Worm (Caenorhabditis elegans) whole organism, young adult: ENCODE measurements around the gene frpr-19.

Experiments
- B0019.2 ChIP-seq: fragments of 200-800 bp; sonication (Bioruptor generic); conservative IDR thresholded peaks from 2 replicates; pipeline ENCODE4 v1.3.6; 2022; ENCODE audit warnings: missing genetic modification reagents, missing genetic modification characterization, missing compliant biosample characterization
- B0035.1 ChIP-seq: sonication (generic microtip); optimal IDR thresholded peaks from 2 replicates; lab custom pipeline; 2016; ENCODE audit warnings: missing genetic modification characterization, mild to moderate bottlenecking, missing compliant biosample characterization, missing genotype, missing genetic modification reagents
- F39B2.1 ChIP-seq: fragments of 200-800 bp; sonication (Bioruptor generic); IDR thresholded peaks from 2 replicates; pipeline ENCODE4 v1.3.6; 2022; ENCODE audit warnings: missing genetic modification reagents, missing genetic modification characterization, missing compliant biosample characterization
- Y53F4B.3 ChIP-seq: fragments of 200-800 bp; sonication (Bioruptor generic); IDR thresholded peaks from 2 replicates; pipeline ENCODE4 v1.3.6; 2022; ENCODE audit warnings: missing genetic modification reagents, missing genetic modification characterization, missing compliant biosample characterization
- Y67H2A.10 ChIP-seq: fragments of 200-800 bp; sonication (Bioruptor generic); conservative IDR thresholded peaks from 2 replicates; pipeline ENCODE4 v1.3.6; 2022; ENCODE audit warnings: missing genetic modification reagents, missing genetic modification characterization, missing compliant biosample characterization
- akir-1 ChIP-seq: fragments of 200-800 bp; sonication (Bioruptor generic); optimal IDR thresholded peaks from 2 replicates; lab custom pipeline; 2018; ENCODE audit warnings: mild to moderate bottlenecking, missing genetic modification characterization, moderate library complexity, missing compliant biosample characterization
- ama-1 ChIP-seq, 3 experiments: fragments of 150-350 bp in 1 of 3; sonication (generic microtip) in 2 of 3; optimal IDR thresholded peaks; 2 replicates each; lab custom pipeline; 2014 to 2018; ENCODE audit warnings: missing biosample characterization in 2 of 3, missing genetic modification characterization in 2 of 3, missing genetic modification reagents in 2 of 3
- cebp-1 ChIP-seq, 2 experiments: fragments of 200-800 bp in 1 of 2; sonication (Bioruptor generic) in 1 of 2; sonication (generic microtip) in 1 of 2; IDR thresholded peaks in 1 of 2; optimal IDR thresholded peaks in 1 of 2; 2 replicates each; pipeline versions ENCODE4 v1.3.6 to Lab custom; 2017 to 2022; ENCODE audit warnings: missing compliant biosample characterization in 2 of 2, missing genetic modification characterization in 2 of 2, mild to moderate bottlenecking in 1 of 2, missing genetic modification reagents in 1 of 2, moderate library complexity in 1 of 2
- ceh-100 ChIP-seq: fragments of 200-800 bp; sonication (Bioruptor generic); IDR thresholded peaks from 2 replicates; pipeline ENCODE4 v1.3.6; 2022; ENCODE audit warnings: missing genetic modification reagents, missing genetic modification characterization, missing compliant biosample characterization
- ceh-58 ChIP-seq: fragments of 200-800 bp; sonication (Bioruptor generic); IDR thresholded peaks from 2 replicates; pipeline ENCODE4 v1.3.6; 2022; ENCODE audit warnings: missing genetic modification characterization, missing compliant biosample characterization
- chd-7 ChIP-seq: sonication (generic microtip); optimal IDR thresholded peaks from 2 replicates; lab custom pipeline; 2016; ENCODE audit warnings: mild to moderate bottlenecking, missing genetic modification characterization, moderate library complexity, missing compliant biosample characterization
- die-1 ChIP-seq: sonication (generic microtip); optimal IDR thresholded peaks from 2 replicates; lab custom pipeline; 2016; ENCODE audit warnings: missing genotype, mild to moderate bottlenecking, missing genetic modification characterization, missing compliant biosample characterization
- dpl-1 ChIP-seq: fragments of 150-350 bp; optimal IDR thresholded peaks from 2 replicates; lab custom pipeline; 2014; ENCODE audit warnings: missing biosample characterization, missing genetic modification reagents, missing genetic modification characterization
- efl-1 ChIP-seq: fragments of 150-350 bp; optimal IDR thresholded peaks from 2 replicates; lab custom pipeline; 2014; ENCODE audit warnings: missing biosample characterization, missing genetic modification reagents, missing genetic modification characterization
- egrh-3 ChIP-seq: fragments of 200-800 bp; sonication (Bioruptor generic); IDR thresholded peaks from 2 replicates; pipeline ENCODE4 v1.3.6; 2022; ENCODE audit warnings: missing genetic modification reagents, missing genetic modification characterization, missing compliant biosample characterization
- gei-17 ChIP-seq: fragments of 200-800 bp; sonication (Bioruptor generic); optimal IDR thresholded peaks from 2 replicates; lab custom pipeline; 2018; ENCODE audit warnings: mild to moderate bottlenecking, missing genetic modification characterization, missing compliant biosample characterization
- hrde-1 ChIP-seq: sonication (generic microtip); optimal IDR thresholded peaks from 2 replicates; lab custom pipeline; 2016; ENCODE audit warnings: missing genetic modification characterization, mild to moderate bottlenecking, missing compliant biosample characterization, moderate library complexity, missing genotype, missing genetic modification reagents, borderline replicate concordance
- lir-1 ChIP-seq: fragments of 200-800 bp; sonication (Bioruptor generic); conservative IDR thresholded peaks from 2 replicates; pipeline ENCODE4 v1.3.6; 2022; ENCODE audit warnings: missing genetic modification reagents, missing genetic modification characterization, missing compliant biosample characterization
- lsy-27 ChIP-seq: sonication (generic microtip); optimal IDR thresholded peaks from 2 replicates; lab custom pipeline; 2017; ENCODE audit warnings: missing genetic modification characterization, mild to moderate bottlenecking, missing compliant biosample characterization, antibody characterized with exemption, missing genotype, borderline replicate concordance; ENCODE audit not compliant: insufficient read depth
- mes-4 ChIP-seq: sonication (generic microtip); optimal IDR thresholded peaks from 2 replicates; lab custom pipeline; 2016; ENCODE audit warnings: missing genotype, missing genetic modification characterization, missing compliant biosample characterization
- mxl-1 ChIP-seq: sonication (generic microtip); optimal IDR thresholded peaks from 2 replicates; lab custom pipeline; 2016; ENCODE audit warnings: missing genetic modification characterization, missing compliant biosample characterization
- nfya-1 ChIP-seq: sonication (generic microtip); optimal IDR thresholded peaks from 2 replicates; lab custom pipeline; 2017; ENCODE audit warnings: antibody characterized with exemption, missing compliant biosample characterization, missing genetic modification characterization, borderline replicate concordance; ENCODE audit not compliant: insufficient read depth
- nhr-80 ChIP-seq: sonication (generic microtip); optimal IDR thresholded peaks from 2 replicates; lab custom pipeline; 2016; ENCODE audit warnings: missing genetic modification characterization, missing compliant biosample characterization
- nhr-90 ChIP-seq: sonication (generic microtip); optimal IDR thresholded peaks from 2 replicates; lab custom pipeline; 2016; ENCODE audit warnings: missing genotype, mild to moderate bottlenecking, missing genetic modification characterization, missing compliant biosample characterization
- sea-2 ChIP-seq: fragments of 200-800 bp; sonication (Bioruptor generic); IDR thresholded peaks from 2 replicates; pipeline ENCODE4 v1.3.6; 2022; ENCODE audit warnings: missing genetic modification characterization, missing compliant biosample characterization
- snpc-1.3 ChIP-seq: sonication (generic microtip); optimal IDR thresholded peaks from 2 replicates; lab custom pipeline; 2017; ENCODE audit warnings: missing genetic modification characterization, mild to moderate bottlenecking, missing compliant biosample characterization, antibody characterized with exemption, moderate library complexity, missing genotype, missing genetic modification reagents; ENCODE audit not compliant: insufficient read depth
- snpc-4 ChIP-seq, 5 experiments: fragments of 150-350 bp in 1 of 5; sonication (generic microtip) in 4 of 5; optimal IDR thresholded peaks; 2 replicates each; lab custom pipeline; 2014 to 2018; ENCODE audit warnings: missing genetic modification characterization in 5 of 5, missing biosample characterization in 3 of 5, antibody characterized with exemption in 2 of 5, mild to moderate bottlenecking in 2 of 5, missing compliant biosample characterization in 2 of 5, missing genotype in 2 of 5, moderate library complexity in 2 of 5, missing genetic modification reagents in 1 of 5
- sptf-2 ChIP-seq: fragments of 200-800 bp; sonication (Bioruptor generic); optimal IDR thresholded peaks from 2 replicates; lab custom pipeline; 2018; ENCODE audit warnings: mild to moderate bottlenecking, missing genetic modification characterization, missing compliant biosample characterization
- tlf-1 ChIP-seq: fragments of 200-800 bp; sonication (Bioruptor generic); optimal IDR thresholded peaks from 2 replicates; lab custom pipeline; 2018; ENCODE audit warnings: mild to moderate bottlenecking, missing genetic modification characterization, missing compliant biosample characterization
- unc-62 ChIP-seq: fragments of 150-350 bp; optimal IDR thresholded peaks from 2 replicates; lab custom pipeline; 2014; ENCODE audit warnings: missing biosample characterization, missing genetic modification reagents, missing genetic modification characterization
- zfh-2 ChIP-seq: fragments of 200-800 bp; sonication (Bioruptor generic); conservative IDR thresholded peaks from 2 replicates; pipeline ENCODE4 v1.3.6; 2022; ENCODE audit warnings: missing genetic modification reagents, missing genetic modification characterization, missing compliant biosample characterization
- ztf-28 ChIP-seq: fragments of 200-800 bp; sonication (Bioruptor generic); IDR thresholded peaks from 2 replicates; pipeline ENCODE4 v1.3.6; 2022; ENCODE audit warnings: missing genetic modification reagents, missing genetic modification characterization, missing compliant biosample characterization
- ztf-3 ChIP-seq: fragments of 200-800 bp; sonication (Bioruptor generic); optimal IDR thresholded peaks from 2 replicates; lab custom pipeline; 2018; ENCODE audit warnings: mild to moderate bottlenecking, missing genetic modification characterization, missing compliant biosample characterization

Gene frpr-19

DNA sequence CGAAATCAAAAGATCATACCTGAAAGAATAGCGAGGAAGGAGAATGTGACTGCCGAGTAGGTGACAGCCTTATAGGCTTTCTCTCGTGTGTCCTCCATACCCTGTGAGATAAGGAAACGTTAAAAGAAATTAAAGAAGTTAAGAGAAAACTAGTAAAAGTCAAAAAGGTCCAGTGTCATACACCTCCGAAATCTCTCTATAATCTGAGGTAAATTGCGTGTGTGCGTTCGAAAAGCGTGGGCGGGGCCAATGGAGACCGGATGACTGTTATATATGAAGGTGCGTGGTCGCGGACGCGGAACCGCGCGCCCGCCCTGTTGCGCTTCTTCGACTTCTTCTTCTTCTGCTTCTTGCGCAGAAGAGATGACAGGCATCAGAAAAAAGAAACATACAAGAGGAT is 38.7 kb upstream of the frpr-19 start, which contains the start of gene col-109:
col-109 (minus strand) TSS at position 101 of the 400 bp plus-strand sequence.
- TF ChIP-seq mes-4 (tag; lab: Kevin White, UChicago) (no peak), zfh-2 (GFP tag; lab: Robert Waterston, UW) (0 out of 2 replicates have a peak, but pooled peaks have one; percentile 17)

ce11 chrIV:1818467-1819076 is 37.1 kb upstream of the frpr-19 start:
- TF ChIP-seq Y53F4B.3 (GFP tag; lab: Robert Waterston, UW), result no peak
- peak; percentile 91 for TF ChIP-seq zfh-2 (GFP tag; lab: Robert Waterston, UW)
- peak; percentile 76 for TF ChIP-seq egrh-3 (GFP tag; lab: Robert Waterston, UW)
- TF ChIP-seq sptf-2 (GFP tag; lab: Kevin White, UChicago), result no peak
- no peak for TF ChIP-seq ztf-3 (GFP tag; lab: Kevin White, UChicago)

DNA sequence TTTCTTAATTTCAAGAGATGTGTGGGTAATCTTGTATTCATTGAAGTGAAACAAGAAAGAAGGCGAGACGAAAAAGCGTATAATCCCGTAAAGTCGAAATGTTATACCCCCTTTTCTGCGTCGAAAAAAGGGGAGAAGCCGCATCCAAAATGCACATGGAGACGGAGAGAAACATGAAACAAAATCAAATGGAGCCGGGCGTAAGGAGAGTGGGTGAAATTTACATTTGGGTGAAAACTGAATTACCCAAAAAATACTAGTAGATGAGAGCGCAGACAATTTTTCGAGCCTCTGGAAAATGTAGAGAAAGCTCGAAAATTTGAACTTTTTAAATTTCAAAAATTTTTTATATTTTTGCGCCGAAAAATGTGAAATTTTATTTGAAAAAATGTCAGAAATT is 34.8 kb upstream of the frpr-19 start:
- TF ChIP-seq unc-62 (no peak), lir-1 (GFP tag; lab: Robert Waterston, UW) (no peak), Y67H2A.10 (no peak), chd-7 (tag; lab: Kevin White, UChicago) (no peak), ceh-100 (GFP tag; lab: Robert Waterston, UW) (no peak), lsy-27 (tag; lab: Kevin White, UChicago) (no peak), ama-1 (optimal IDR thresholded peaks at IDR 0.05; lab: Kevin White, UChicago) (no peak), ama-1 (GFP tag; optimal IDR thresholded peaks at IDR 0.05; lab: Kevin White, UChicago) (no peak), hrde-1 (no peak), snpc-1.3 (tag; lab: Kevin White, UChicago) (no peak), gei-17 (GFP tag; lab: Kevin White, UChicago) (no peak), nfya-1 (tag; lab: Kevin White, UChicago) (no peak), efl-1 (GFP tag; lab: Kevin White, UChicago) (no peak), die-1 (tag; lab: Kevin White, UChicago) (no peak), ztf-28 (no peak), nhr-80 (tag; lab: Kevin White, UChicago) (no peak), sea-2 (GFP tag; lab: Robert Waterston, UW) (no peak), mxl-1 (tag; lab: Kevin White, UChicago) (no peak), ceh-58 (no peak)

DNA sequence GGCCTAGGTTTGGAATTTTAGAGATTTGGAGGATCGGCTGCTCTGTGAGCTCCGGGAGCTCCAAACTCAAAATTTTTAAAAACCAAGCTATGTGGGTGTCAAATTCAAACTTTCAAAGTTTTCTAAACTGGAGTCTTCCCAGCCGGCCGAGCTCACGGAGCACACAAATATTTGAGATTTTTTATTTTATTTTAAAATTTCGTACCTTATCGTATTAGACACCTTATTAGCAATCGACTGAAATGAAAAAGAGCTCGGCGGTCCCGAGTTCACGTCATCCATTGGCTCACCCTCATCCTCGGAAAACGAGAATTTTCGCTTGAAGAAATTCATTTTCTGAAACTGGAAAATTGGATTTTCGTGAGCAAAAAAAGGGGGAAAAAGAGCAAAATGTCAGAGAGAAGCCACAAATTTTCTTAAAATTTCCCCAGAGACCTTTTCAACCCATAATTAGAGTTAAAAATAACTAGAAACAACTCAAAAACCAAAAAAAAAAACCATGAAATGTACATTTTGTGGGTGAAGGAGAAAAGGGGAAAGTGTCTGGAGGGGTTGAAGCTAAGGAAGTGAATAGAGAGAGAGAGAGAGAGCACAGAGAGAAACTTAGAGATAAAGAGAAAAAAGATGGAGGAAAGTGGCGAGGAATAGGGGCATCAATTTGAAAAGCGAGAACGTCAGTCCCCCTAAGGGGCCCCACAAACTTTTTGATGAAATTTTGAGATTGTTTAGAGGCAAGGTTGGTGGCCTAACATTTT is 33.5 kb upstream of the frpr-19 start, which contains the start of gene snn-1:
snn-1 (minus strand) TSS at position 355 of the 755 bp plus-strand sequence.
- no peak for TF ChIP-seq nhr-80 (tag; lab: Kevin White, UChicago)
- no peak for TF ChIP-seq B0035.1 (tag; lab: Kevin White, UChicago)
- TF ChIP-seq zfh-2 (GFP tag; lab: Robert Waterston, UW), result no peak
- TF ChIP-seq snpc-4 (GFP tag; optimal IDR thresholded peaks at IDR 0.05; lab: Kevin White, UChicago), result no peak
- no peak for TF ChIP-seq snpc-4 (tag; optimal IDR thresholded peaks at IDR 0.05; lab: Kevin White, UChicago)
- TF ChIP-seq F39B2.1 (GFP tag; lab: Robert Waterston, UW), result no peak
- no peak for TF ChIP-seq dpl-1 (GFP tag; lab: Kevin White, UChicago)
- TF ChIP-seq nhr-90 (tag; lab: Kevin White, UChicago), result no peak
- TF ChIP-seq lir-1 (GFP tag; lab: Robert Waterston, UW), result no peak
- TF ChIP-seq cebp-1 (GFP tag; IDR thresholded peaks at IDR 0.05; lab: Robert Waterston, UW), result no peak
- TF ChIP-seq cebp-1 (tag; optimal IDR thresholded peaks at IDR 0.05; lab: Kevin White, UChicago), result no peak
- no peak for TF ChIP-seq B0019.2 (GFP tag; lab: Robert Waterston, UW)
- no peak for TF ChIP-seq akir-1
- TF ChIP-seq tlf-1, result no peak
- TF ChIP-seq lsy-27 (tag; lab: Kevin White, UChicago), result no peak
